Fruit fly (Drosophila melanogaster) whole organism, wandering third instar larva: ENCODE measurements around the gene Ir93a.

Experiments
- Abd-B ChIP-seq: fragments of >200 bp; optimal IDR thresholded peaks from 2 replicates; lab custom pipeline; 2017; ENCODE audit warnings: missing biosample characterization, missing genetic modification characterization
- CG32264 ChIP-seq: fragments of 200-800 bp; sonication (Bioruptor generic); optimal IDR thresholded peaks from 2 replicates; lab custom pipeline; 2016; ENCODE audit warnings: missing biosample characterization, missing genetic modification characterization
- CG9705 ChIP-seq: fragments of 200-800 bp; sonication (Bioruptor generic); optimal IDR thresholded peaks from 2 replicates; lab custom pipeline; 2018; ENCODE audit warnings: missing biosample characterization, mild to moderate bottlenecking, missing genetic modification characterization
- CrebA ChIP-seq: fragments of 200-800 bp; sonication (Bioruptor generic); optimal IDR thresholded peaks from 2 replicates; lab custom pipeline; 2016; ENCODE audit warnings: missing biosample characterization, mild to moderate bottlenecking, missing genetic modification characterization, borderline replicate concordance
- Dfd ChIP-seq: fragments of >200 bp; optimal IDR thresholded peaks from 2 replicates; lab custom pipeline; 2017; ENCODE audit warnings: missing biosample characterization, missing genetic modification characterization
- Dif ChIP-seq: fragments of 200-275, 200-300 bp; sonication (Bioruptor generic); optimal IDR thresholded peaks from 2 replicates; lab custom pipeline; 2018; ENCODE audit warnings: missing biosample characterization, missing genetic modification characterization; ENCODE audit not compliant: partially characterized antibody
- GATAd ChIP-seq: sonication (Bioruptor generic); optimal IDR thresholded peaks from 2 replicates; lab custom pipeline; 2016; ENCODE audit warnings: missing biosample characterization, missing genetic modification characterization
- HLH106 ChIP-seq: fragments of 200-800 bp; optimal IDR thresholded peaks from 3 replicates; lab custom pipeline; 2019; ENCODE audit warnings: missing biosample characterization, mild to moderate bottlenecking, missing genetic modification characterization, moderate library complexity
- Hnf4 ChIP-seq: fragments of 200-800 bp; sonication (Bioruptor generic); optimal IDR thresholded peaks from 2 replicates; lab custom pipeline; 2016; ENCODE audit warnings: missing biosample characterization, mild to moderate bottlenecking, missing genetic modification characterization
- Hr78 ChIP-seq: fragments of >200 bp; optimal IDR thresholded peaks from 2 replicates; lab custom pipeline; 2017; ENCODE audit warnings: missing biosample characterization, missing genetic modification characterization
- Hr83 ChIP-seq: fragments of 200-300 bp; sonication (Bioruptor generic); optimal IDR thresholded peaks from 2 replicates; lab custom pipeline; 2016; ENCODE audit warnings: missing biosample characterization, mild to moderate bottlenecking, missing genetic modification characterization, moderate library complexity; ENCODE audit not compliant: poor library complexity, severe bottlenecking
- Jra ChIP-seq: sonication (Bioruptor generic); optimal IDR thresholded peaks from 2 replicates; lab custom pipeline; 2016; ENCODE audit warnings: missing biosample characterization, missing genetic modification characterization
- Mio ChIP-seq: sonication (Bioruptor generic); optimal IDR thresholded peaks from 2 replicates; lab custom pipeline; 2016; ENCODE audit warnings: missing biosample characterization, missing genetic modification characterization
- Myc ChIP-seq: fragments of >200 bp; optimal IDR thresholded peaks from 2 replicates; lab custom pipeline; 2017
- OdsH ChIP-seq: fragments of 200-800 bp; sonication (Bioruptor generic); optimal IDR thresholded peaks from 2 replicates; lab custom pipeline; 2016; ENCODE audit warnings: missing biosample characterization, mild to moderate bottlenecking, missing genetic modification characterization
- Rel ChIP-seq, 2 experiments: fragments of 200-800 bp; sonication (Bioruptor generic) in 1 of 2; optimal IDR thresholded peaks; 2 replicates in 1 of 2; 3 replicates in 1 of 2; lab custom pipeline; 2016 to 2019; ENCODE audit warnings: mild to moderate bottlenecking in 2 of 2, missing biosample characterization in 2 of 2, missing genetic modification characterization in 2 of 2, moderate library complexity in 1 of 2
- Sp1 ChIP-seq: fragments of 200-800 bp; sonication (Bioruptor generic); optimal IDR thresholded peaks from 3 replicates; lab custom pipeline; 2019; ENCODE audit warnings: missing biosample characterization, mild to moderate bottlenecking, missing genetic modification characterization, moderate library complexity
- Vsx2 ChIP-seq: fragments of 200-300, 225-300 bp; sonication (Bioruptor generic); optimal IDR thresholded peaks from 2 replicates; lab custom pipeline; 2018; ENCODE audit warnings: missing biosample characterization, missing genetic modification characterization; ENCODE audit not compliant: partially characterized antibody
- br ChIP-seq: fragments of 200-800 bp; sonication (Bioruptor generic); optimal IDR thresholded peaks from 2 replicates; lab custom pipeline; 2016; ENCODE audit warnings: missing biosample characterization, missing genetic modification characterization
- brk ChIP-seq: fragments of 200-800 bp; sonication (Bioruptor generic); optimal IDR thresholded peaks from 2 replicates; lab custom pipeline; 2016; ENCODE audit warnings: missing biosample characterization, mild to moderate bottlenecking, missing genetic modification characterization
- dl ChIP-seq, 2 experiments: fragments of 175-275, 200-275 bp in 1 of 2; fragments of 200-275 bp in 1 of 2; sonication (Bioruptor generic); optimal IDR thresholded peaks; lab custom pipeline; 2018; ENCODE audit warnings: mild to moderate bottlenecking in 2 of 2, missing biosample characterization in 2 of 2, missing genetic modification characterization in 2 of 2, moderate library complexity in 2 of 2; ENCODE audit not compliant: partially characterized antibody in 2 of 2, insufficient read depth in 1 of 2
- dmrt93B ChIP-seq: fragments of 200-800 bp; sonication (Bioruptor generic); optimal IDR thresholded peaks from 2 replicates; lab custom pipeline; 2018; ENCODE audit warnings: missing biosample characterization, mild to moderate bottlenecking, missing genetic modification characterization
- dsf ChIP-seq: sonication (Bioruptor generic); optimal IDR thresholded peaks from 2 replicates; lab custom pipeline; 2016; ENCODE audit warnings: missing biosample characterization, missing genetic modification characterization, borderline replicate concordance
- ey ChIP-seq: fragments of 200-800 bp; sonication (Bioruptor generic); optimal IDR thresholded peaks from 2 replicates; lab custom pipeline; 2016; ENCODE audit warnings: missing biosample characterization, missing genetic modification characterization
- foxo ChIP-seq, 2 experiments: fragments of 200-800 bp; sonication (Bioruptor generic); optimal IDR thresholded peaks; 2 replicates in 1 of 2; 3 replicates in 1 of 2; lab custom pipeline; 2016 to 2017; ENCODE audit warnings: missing biosample characterization in 2 of 2, missing genetic modification characterization in 2 of 2
- fru ChIP-seq: fragments of 200-800 bp; sonication (Bioruptor generic); optimal IDR thresholded peaks from 3 replicates; lab custom pipeline; 2016; ENCODE audit warnings: missing biosample characterization, mild to moderate bottlenecking, missing genetic modification characterization
- h ChIP-seq: fragments of 200-800 bp; sonication (Bioruptor generic); optimal IDR thresholded peaks from 3 replicates; lab custom pipeline; 2016; ENCODE audit warnings: missing biosample characterization, mild to moderate bottlenecking, missing genetic modification characterization
- lola ChIP-seq: fragments of >200 bp; optimal IDR thresholded peaks from 2 replicates; lab custom pipeline; 2017; ENCODE audit warnings: missing biosample characterization, missing genetic modification characterization
- pan ChIP-seq: fragments of >200 bp; optimal IDR thresholded peaks from 2 replicates; lab custom pipeline; 2017
- psq ChIP-seq: fragments of 200-800 bp; sonication (Bioruptor generic); optimal IDR thresholded peaks from 3 replicates; lab custom pipeline; 2017; ENCODE audit warnings: missing biosample characterization, mild to moderate bottlenecking, missing genetic modification characterization, moderate library complexity
- rgr ChIP-seq: fragments of 200-800 bp; sonication (Bioruptor generic); optimal IDR thresholded peaks from 3 replicates; lab custom pipeline; 2016; ENCODE audit warnings: missing biosample characterization, mild to moderate bottlenecking, missing genetic modification characterization
- sage ChIP-seq: fragments of 200-800 bp; sonication (Bioruptor generic); optimal IDR thresholded peaks from 2 replicates; lab custom pipeline; 2016; ENCODE audit warnings: missing biosample characterization, mild to moderate bottlenecking, missing genetic modification characterization
- sv ChIP-seq: fragments of 200-800 bp; sonication (Bioruptor generic); optimal IDR thresholded peaks from 3 replicates; lab custom pipeline; 2016; ENCODE audit warnings: missing biosample characterization, missing genetic modification characterization
- tai ChIP-seq: sonication (Bioruptor generic); optimal IDR thresholded peaks from 2 replicates; lab custom pipeline; 2016; ENCODE audit warnings: missing biosample characterization, missing genetic modification characterization
- woc ChIP-seq: sonication (Bioruptor generic); optimal IDR thresholded peaks from 2 replicates; lab custom pipeline; 2016; ENCODE audit warnings: missing biosample characterization, mild to moderate bottlenecking, missing genetic modification characterization

Gene Ir93a

dm6 chr3R:20859845-20860244 lies at the start of gene Ir93a:
TSS of gene Ir93a (minus strand) at chr3R:20859945.
- TF ChIP-seq CG9705 (GFP tag; lab: Kevin White, UChicago) = no peak
- TF ChIP-seq Hnf4 (GFP tag; lab: Kevin White, UChicago) = no peak
- TF ChIP-seq tai = no peak
- no peak for TF ChIP-seq HLH106 (tag; lab: Kevin White, UChicago)
- TF ChIP-seq dmrt93B (GFP tag; lab: Kevin White, UChicago) = no peak
- TF ChIP-seq dsf = no peak
- TF ChIP-seq Myc = no peak
- no peak for TF ChIP-seq pan
- TF ChIP-seq br (GFP tag; lab: Kevin White, UChicago) = no peak
- TF ChIP-seq Vsx2 (GFP tag; lab: Kevin White, UChicago) = no peak
- TF ChIP-seq, all 38 proteins: peak for 0

DNA sequence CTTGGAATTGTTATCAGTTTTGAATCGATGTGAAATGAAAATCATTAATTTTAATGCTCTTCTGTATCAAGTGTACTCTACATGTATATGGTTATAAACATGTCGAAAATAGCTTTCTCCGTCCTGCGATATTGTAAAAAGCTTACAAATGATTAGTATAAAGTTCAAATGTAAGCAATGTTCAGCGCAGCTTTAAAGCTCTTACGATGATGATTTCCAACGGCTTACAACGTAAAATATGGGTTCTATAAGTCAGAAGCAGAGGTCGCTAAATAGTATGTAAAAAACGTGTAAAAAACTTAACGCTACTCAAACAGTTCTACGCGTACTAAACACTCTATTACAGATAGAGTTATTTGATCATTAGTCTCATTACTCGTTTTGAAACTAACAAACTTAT lies 48.9 kb upstream of the Ir93a start:
- no peak for TF ChIP-seq Rel (GFP tag; optimal IDR thresholded peaks at IDR 0.05; lab: Kevin White, UChicago)
- TF ChIP-seq Rel (tag; optimal IDR thresholded peaks at IDR 0.05; lab: Kevin White, UChicago) = no peak
- TF ChIP-seq Vsx2 (GFP tag; lab: Kevin White, UChicago) = no peak
- TF ChIP-seq dmrt93B (GFP tag; lab: Kevin White, UChicago) = no peak
- TF ChIP-seq psq (GFP tag; lab: Kevin White, UChicago) = no peak
- TF ChIP-seq Hnf4 (GFP tag; lab: Kevin White, UChicago) = no peak
- TF ChIP-seq foxo (GFP tag; optimal IDR thresholded peaks at IDR 0.05; lab: Kevin White, UChicago) = no peak

DNA sequence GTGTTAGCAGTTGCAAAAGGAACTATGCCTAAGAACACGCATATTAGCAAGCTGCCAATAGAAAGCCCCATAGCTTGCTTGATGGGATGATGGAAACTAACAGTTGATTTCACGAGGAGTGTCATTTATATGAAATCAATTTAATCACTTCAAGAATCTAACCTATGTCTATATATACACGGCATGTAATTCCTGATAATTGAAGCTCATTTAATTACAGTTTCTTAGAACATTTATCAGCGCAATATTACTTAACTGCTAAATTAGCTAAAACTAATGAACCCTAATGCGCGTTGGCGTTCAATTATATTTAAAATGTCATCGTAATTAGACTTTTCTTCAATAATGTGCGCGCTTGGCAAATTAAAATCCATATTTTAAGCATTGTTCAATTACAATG lies 45.7 kb upstream of the Ir93a start, which contains the start of gene TotX:
TSS of gene TotX (minus strand) at position 101 of the 400 bp plus-strand sequence.
- TF ChIP-seq Myc (no peak), CG32264 (GFP tag; lab: Kevin White, UChicago) (no peak), dmrt93B (GFP tag; lab: Kevin White, UChicago) (no peak), rgr (no peak), dl (GFP tag; optimal IDR thresholded peaks at IDR 0.05; lab: Kevin White, UChicago; ENCODE audit: insufficient read depth in 1 of 2, partially characterized antibody in 2 of 2) (no peak), psq (GFP tag; lab: Kevin White, UChicago) (no peak), brk (GFP tag; lab: Kevin White, UChicago) (no peak), tai (no peak), Abd-B (GFP tag; lab: Kevin White, UChicago) (no peak)

dm6 chr3R:20901656-20902055 lies 41.9 kb upstream of the Ir93a start, which contains the start of gene Grik:
TSS of gene Grik (plus strand) at chr3R:20901956.
- no peak for TF ChIP-seq Dif (GFP tag; lab: Kevin White, UChicago)
- no peak for TF ChIP-seq Mio (GFP tag; lab: Kevin White, UChicago)
- TF ChIP-seq pan = no peak
- TF ChIP-seq Vsx2 (GFP tag; lab: Kevin White, UChicago) = no peak
- TF ChIP-seq Dfd (GFP tag; lab: Kevin White, UChicago) = no peak
- no peak for TF ChIP-seq GATAd (GFP tag; lab: Kevin White, UChicago)
- no peak for TF ChIP-seq Hr83 (GFP tag; lab: Kevin White, UChicago)
- TF ChIP-seq Hr78 (GFP tag; lab: Kevin White, UChicago) = no peak
- TF ChIP-seq psq (GFP tag; lab: Kevin White, UChicago) = no peak
- no peak for TF ChIP-seq brk (GFP tag; lab: Kevin White, UChicago)
- TF ChIP-seq fru (GFP tag; lab: Kevin White, UChicago) = no peak
- no peak for TF ChIP-seq lola (GFP tag; lab: Kevin White, UChicago)
- no peak for TF ChIP-seq OdsH
- TF ChIP-seq foxo (GFP tag; optimal IDR thresholded peaks at IDR 0.05; lab: Kevin White, UChicago) = no peak
- no peak for TF ChIP-seq rgr
- TF ChIP-seq Sp1 (GFP tag; lab: Kevin White, UChicago) = no peak
- TF ChIP-seq woc (GFP tag; lab: Kevin White, UChicago) = no peak
- TF ChIP-seq dsf = no peak

DNA sequence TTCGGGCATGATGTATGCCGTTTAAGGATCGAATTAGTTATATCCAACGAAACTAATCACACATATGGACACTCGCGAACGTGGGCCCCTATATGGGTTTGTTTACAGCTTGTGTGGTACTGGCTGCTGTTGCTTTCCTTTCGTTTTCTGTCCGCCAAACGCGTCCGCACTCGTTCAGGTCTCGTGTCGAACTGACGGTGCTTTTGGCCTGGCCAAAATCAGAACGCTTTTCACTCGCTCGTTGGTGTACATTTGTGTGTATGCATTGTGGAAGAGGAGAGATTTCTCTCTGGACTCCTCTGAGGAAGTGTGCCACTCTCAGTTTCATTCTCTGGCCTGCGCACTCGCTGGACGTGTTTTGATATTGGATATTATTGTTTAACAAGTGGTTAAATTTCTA lies 37.4 kb upstream of the Ir93a start, which contains the start of gene Ktl:
TSS of gene Ktl (minus strand) at position 193 of the 400 bp plus-strand sequence.
- no peak for TF ChIP-seq dl (GFP tag; optimal IDR thresholded peaks at IDR 0.05; lab: Kevin White, UChicago; ENCODE audit: insufficient read depth in 1 of 2, partially characterized antibody in 2 of 2)
- no peak for TF ChIP-seq Hr78 (GFP tag; lab: Kevin White, UChicago)
- no peak for TF ChIP-seq CrebA (GFP tag; lab: Kevin White, UChicago)
- TF ChIP-seq ey = no peak
- TF ChIP-seq Jra (GFP tag; lab: Kevin White, UChicago) = no peak
- no peak for TF ChIP-seq tai
- TF ChIP-seq GATAd (GFP tag; lab: Kevin White, UChicago) = no peak
- no peak for TF ChIP-seq Dfd (GFP tag; lab: Kevin White, UChicago)
- TF ChIP-seq Myc = no peak
- TF ChIP-seq psq (GFP tag; lab: Kevin White, UChicago) = no peak
- TF ChIP-seq HLH106 (tag; lab: Kevin White, UChicago) = no peak
- no peak for TF ChIP-seq sage
- TF ChIP-seq Dif (GFP tag; lab: Kevin White, UChicago) = no peak
- no peak for TF ChIP-seq Hnf4 (GFP tag; lab: Kevin White, UChicago)
- no peak for TF ChIP-seq sv (GFP tag; lab: Kevin White, UChicago)
- no peak for TF ChIP-seq Mio (GFP tag; lab: Kevin White, UChicago)
- TF ChIP-seq h (GFP tag; lab: Kevin White, UChicago) = no peak
- TF ChIP-seq Vsx2 (GFP tag; lab: Kevin White, UChicago) = no peak
- no peak for TF ChIP-seq fru (GFP tag; lab: Kevin White, UChicago)
